Worm (Caenorhabditis elegans) whole organism, L1 larva: Measurements from ENCODE around the gene T10B5.4.

Source experiments
- ceh-8 ChIP-seq: fragments of 200-800 bp; sonication (Bioruptor generic); optimal IDR thresholded peaks from 2 replicates; lab custom pipeline; 2018; ENCODE audit warnings: mild to moderate bottlenecking, missing genetic modification characterization, moderate library complexity, missing compliant biosample characterization
- ces-1 ChIP-seq: fragments of 150-350 bp; optimal IDR thresholded peaks from 2 replicates; lab custom pipeline; 2014; ENCODE audit warnings: missing biosample characterization, missing genetic modification reagents, missing genetic modification characterization
- efl-3 ChIP-seq: fragments of 200-800 bp; sonication (Bioruptor generic); optimal IDR thresholded peaks from 2 replicates; lab custom pipeline; 2018; ENCODE audit warnings: mild to moderate bottlenecking, missing genetic modification characterization, missing compliant biosample characterization
- lin-15B ChIP-seq: fragments of 150-350 bp; sonication (generic microtip); optimal IDR thresholded peaks from 3 replicates; lab custom pipeline; 2014; ENCODE audit warnings: missing biosample characterization, missing genetic modification characterization
- mdl-1 ChIP-seq, 2 experiments: fragments of 150-350 bp; optimal IDR thresholded peaks; 2 replicates each; lab custom pipeline; 2014 to 2017; ENCODE audit warnings: missing biosample characterization in 2 of 2, missing genetic modification characterization in 2 of 2, inconsistent platforms in 1 of 2
- nhr-11 ChIP-seq: fragments of 150-350 bp; optimal IDR thresholded peaks from 2 replicates; lab custom pipeline; 2014; ENCODE audit warnings: missing biosample characterization, missing genetic modification characterization
- nhr-237 ChIP-seq: fragments of 150-350 bp; optimal IDR thresholded peaks from 2 replicates; lab custom pipeline; 2014; ENCODE audit warnings: missing biosample characterization, missing genetic modification characterization
- ztf-11 ChIP-seq, 2 experiments: sonication (generic microtip); optimal IDR thresholded peaks; 2 replicates each; lab custom pipeline; 2016 to 2017; ENCODE audit warnings: missing genetic modification characterization in 2 of 2, missing biosample characterization in 1 of 2, missing compliant biosample characterization in 1 of 2

- TF ChIP-seq mdl-1 (tag; optimal IDR thresholded peaks at IDR 0.05; lab: Kevin White, UChicago) (no peak), nhr-237 (tag; lab: Kevin White, UChicago) (no peak), ces-1 (GFP tag; lab: Kevin White, UChicago) (no peak), efl-3 (GFP tag; lab: Kevin White, UChicago) (no peak), ztf-11 (tag; optimal IDR thresholded peaks at IDR 0.05; lab: Kevin White, UChicago) (no peak), nhr-11 (no peak), ceh-8 (GFP tag; lab: Kevin White, UChicago) (no peak), lin-15B (tag; lab: Kevin White, UChicago) (no peak)
Observed at ce11 chrV:1878030-1878429, 6.4 kb upstream of the T10B5.4 start.
